Fruit fly (Drosophila melanogaster): Measurements from ENCODE around the gene CG10466.

Gene CG10466

dm6 chr2L:19805007-19805406, 13.1 kb downstream of the CG10466 start:
- TF ChIP-seq EcR (GFP tag; optimal IDR thresholded peaks at IDR 0.05): no peak
- no peak for TF ChIP-seq Dll (optimal IDR thresholded peaks at IDR 0.05)
- TF ChIP-seq pan (optimal IDR thresholded peaks at IDR 0.05): no peak
- TF ChIP-seq usp (GFP tag; optimal IDR thresholded peaks at IDR 0.05): no peak
- no peak for TF ChIP-seq psq (optimal IDR thresholded peaks at IDR 0.05)
- no peak for TF ChIP-seq CG8478 (optimal IDR thresholded peaks at IDR 0.05)

dm6 chr2L:19809515-19810049, 17.7 kb downstream of the CG10466 start:
- TF ChIP-seq pan (optimal IDR thresholded peaks at IDR 0.05) (no peak), Dll (optimal IDR thresholded peaks at IDR 0.05) (no peak), psq (optimal IDR thresholded peaks at IDR 0.05) (no peak), CG8478 (optimal IDR thresholded peaks at IDR 0.05) (no peak), EcR (GFP tag; optimal IDR thresholded peaks at IDR 0.05) (no peak), usp (GFP tag; optimal IDR thresholded peaks at IDR 0.05) (no peak)

- TF ChIP-seq psq (optimal IDR thresholded peaks at IDR 0.05) (no peak), Dll (optimal IDR thresholded peaks at IDR 0.05) (no peak), usp (GFP tag; optimal IDR thresholded peaks at IDR 0.05) (no peak)
Measured at dm6 chr2L:19810642-19811041, 18.7 kb downstream of the CG10466 start.

dm6 chr2L:19814432-19814831, 22.5 kb downstream of the CG10466 start, which contains the start of gene CG13962:
Gene CG13962, minus strand, starts transcription at chr2L:19814532.
- no peak for TF ChIP-seq psq (optimal IDR thresholded peaks at IDR 0.05)
- TF ChIP-seq pan (optimal IDR thresholded peaks at IDR 0.05): no peak
- TF ChIP-seq EcR (GFP tag; optimal IDR thresholded peaks at IDR 0.05): no peak
- no peak for TF ChIP-seq CG8478 (optimal IDR thresholded peaks at IDR 0.05)
- no peak for TF ChIP-seq usp (GFP tag; optimal IDR thresholded peaks at IDR 0.05)
- TF ChIP-seq Dll (optimal IDR thresholded peaks at IDR 0.05): no peak

- TF ChIP-seq pan (optimal IDR thresholded peaks at IDR 0.05): no peak
- TF ChIP-seq psq (optimal IDR thresholded peaks at IDR 0.05): no peak
- TF ChIP-seq EcR (GFP tag; optimal IDR thresholded peaks at IDR 0.05): no peak
- no peak for TF ChIP-seq usp (GFP tag; optimal IDR thresholded peaks at IDR 0.05)
- no peak for TF ChIP-seq Dll (optimal IDR thresholded peaks at IDR 0.05)
- TF ChIP-seq CG8478 (optimal IDR thresholded peaks at IDR 0.05): no peak
Measured at dm6 chr2L:19817147-19817546, 25.2 kb downstream of the CG10466 start.

dm6 chr2L:19819896-19820295, 28.0 kb downstream of the CG10466 start:
- TF ChIP-seq psq (optimal IDR thresholded peaks at IDR 0.05) (no peak), EcR (GFP tag; optimal IDR thresholded peaks at IDR 0.05) (peak in 1 of 2 experiments; percentile 54)

- no peak for TF ChIP-seq Dll (optimal IDR thresholded peaks at IDR 0.05)
Measured at dm6 chr2L:19824290-19824689, 32.4 kb downstream of the CG10466 start.

dm6 chr2L:19829353-19829752, 37.4 kb downstream of the CG10466 start:
- TF ChIP-seq usp (GFP tag; optimal IDR thresholded peaks at IDR 0.05): no peak
- TF ChIP-seq EcR (GFP tag; optimal IDR thresholded peaks at IDR 0.05): no peak
- no peak for TF ChIP-seq pan (optimal IDR thresholded peaks at IDR 0.05)
- TF ChIP-seq psq (optimal IDR thresholded peaks at IDR 0.05): no peak
- TF ChIP-seq CG8478 (optimal IDR thresholded peaks at IDR 0.05): no peak
- TF ChIP-seq Dll (optimal IDR thresholded peaks at IDR 0.05): no peak

dm6 chr2L:19831388-19831787, 39.5 kb downstream of the CG10466 start:
- no peak for TF ChIP-seq EcR (GFP tag; optimal IDR thresholded peaks at IDR 0.05)
- no peak for TF ChIP-seq Dll (optimal IDR thresholded peaks at IDR 0.05)
- no peak for TF ChIP-seq pan (optimal IDR thresholded peaks at IDR 0.05)
- no peak for TF ChIP-seq CG8478 (optimal IDR thresholded peaks at IDR 0.05)

- TF ChIP-seq usp (GFP tag; optimal IDR thresholded peaks at IDR 0.05) (no peak), pan (optimal IDR thresholded peaks at IDR 0.05) (no peak), Dll (optimal IDR thresholded peaks at IDR 0.05) (no peak), psq (optimal IDR thresholded peaks at IDR 0.05) (no peak), EcR (GFP tag; optimal IDR thresholded peaks at IDR 0.05) (no peak), CG8478 (optimal IDR thresholded peaks at IDR 0.05) (no peak)
Measured at dm6 chr2L:19835186-19835585, 43.3 kb downstream of the CG10466 start.

dm6 chr2L:19836226-19836625, 44.3 kb downstream of the CG10466 start:
- TF ChIP-seq EcR (GFP tag; optimal IDR thresholded peaks at IDR 0.05): no peak
- no peak for TF ChIP-seq pan (optimal IDR thresholded peaks at IDR 0.05)
